Worm (Caenorhabditis elegans) whole organism, mixed stage, embryonic: ENCODE measurements around the gene his-31.
A peak's percentile ranks its signal among the peaks of the same experiment; 100 is the strongest.

ENCODE experiments used
- M03D4.4 ChIP-seq: sonication (generic microtip); optimal IDR thresholded peaks from 2 replicates; lab custom pipeline; 2017; ENCODE audit warnings: mild to moderate bottlenecking, missing genetic modification characterization, missing compliant biosample characterization
- bed-3 ChIP-seq: fragments of 200-800 bp; sonication (Bioruptor generic); optimal IDR thresholded peaks from 3 replicates; lab custom pipeline; 2018; ENCODE audit warnings: mild to moderate bottlenecking, missing genetic modification characterization, moderate library complexity, missing compliant biosample characterization
- blmp-1 ChIP-seq: fragments of 150-350 bp; optimal IDR thresholded peaks from 2 replicates; lab custom pipeline; 2014; ENCODE audit warnings: missing biosample characterization, missing genetic modification characterization
- ceh-39 ChIP-seq: fragments of 150-350 bp; optimal IDR thresholded peaks from 2 replicates; lab custom pipeline; 2014; ENCODE audit warnings: missing biosample characterization, missing genetic modification characterization
- ceh-43 ChIP-seq: fragments of 200-800 bp; sonication (Bioruptor generic); optimal IDR thresholded peaks from 2 replicates; lab custom pipeline; 2018; ENCODE audit warnings: mild to moderate bottlenecking, missing genetic modification characterization, moderate library complexity, missing compliant biosample characterization
- ces-1 ChIP-seq: fragments of 150-350 bp; optimal IDR thresholded peaks from 2 replicates; lab custom pipeline; 2014; ENCODE audit warnings: missing biosample characterization, missing genetic modification reagents, missing genetic modification characterization
- cnd-1 ChIP-seq: fragments of 200-800 bp; sonication (Bioruptor generic); optimal IDR thresholded peaks from 2 replicates; lab custom pipeline; 2018; ENCODE audit warnings: mild to moderate bottlenecking, missing genetic modification characterization, missing compliant biosample characterization
- drap-1 ChIP-seq: fragments of 200-800 bp; sonication (Bioruptor generic); optimal IDR thresholded peaks from 3 replicates; lab custom pipeline; 2018; ENCODE audit warnings: mild to moderate bottlenecking, missing genetic modification characterization, missing compliant biosample characterization
- elt-1 ChIP-seq: sonication (generic microtip); optimal IDR thresholded peaks from 2 replicates; lab custom pipeline; 2017; ENCODE audit warnings: missing genetic modification characterization, mild to moderate bottlenecking, missing compliant biosample characterization, antibody characterized with exemption, moderate library complexity, borderline replicate concordance; ENCODE audit not compliant: insufficient read depth
- flh-1 ChIP-seq: fragments of 200-800 bp; sonication (Bioruptor generic); optimal IDR thresholded peaks from 2 replicates; lab custom pipeline; 2018; ENCODE audit warnings: mild to moderate bottlenecking, missing genetic modification characterization, moderate library complexity, missing compliant biosample characterization
- ham-2 ChIP-seq: fragments of 200-800 bp; sonication (Bioruptor generic); optimal IDR thresholded peaks from 2 replicates; lab custom pipeline; 2018; ENCODE audit warnings: mild to moderate bottlenecking, missing genetic modification characterization, missing compliant biosample characterization
- lin-13 ChIP-seq: fragments of 150-350 bp; optimal IDR thresholded peaks from 2 replicates; lab custom pipeline; 2014; ENCODE audit warnings: missing biosample characterization, missing genetic modification characterization
- lin-32 ChIP-seq: fragments of 200-800 bp; sonication (Bioruptor generic); optimal IDR thresholded peaks from 2 replicates; lab custom pipeline; 2018; ENCODE audit warnings: mild to moderate bottlenecking, missing genetic modification characterization, missing compliant biosample characterization
- lsy-2 ChIP-seq: fragments of 150-350 bp; optimal IDR thresholded peaks from 2 replicates; lab custom pipeline; 2014; ENCODE audit warnings: missing biosample characterization, missing genetic modification characterization
- mep-1 ChIP-seq: fragments of 150-350 bp; optimal IDR thresholded peaks from 2 replicates; lab custom pipeline; 2017; ENCODE audit warnings: missing biosample characterization, missing genetic modification reagents, missing genetic modification characterization, inconsistent platforms
- mls-2 ChIP-seq: sonication (generic microtip); optimal IDR thresholded peaks from 2 replicates; lab custom pipeline; 2016; ENCODE audit warnings: mild to moderate bottlenecking, missing genetic modification characterization, moderate library complexity, missing compliant biosample characterization
- nhr-12 ChIP-seq: fragments of 150-350 bp; optimal IDR thresholded peaks from 2 replicates; lab custom pipeline; 2014; ENCODE audit warnings: missing biosample characterization, missing genetic modification characterization
- nhr-2 ChIP-seq: fragments of 150-350 bp; optimal IDR thresholded peaks from 2 replicates; lab custom pipeline; 2014; ENCODE audit warnings: missing biosample characterization, missing genetic modification characterization
- nhr-237 ChIP-seq: fragments of 150-350 bp; optimal IDR thresholded peaks from 2 replicates; lab custom pipeline; 2014; ENCODE audit warnings: missing biosample characterization, missing genetic modification characterization
- nhr-28 ChIP-seq: fragments of 150-350 bp; optimal IDR thresholded peaks from 2 replicates; lab custom pipeline; 2014; ENCODE audit warnings: missing biosample characterization, missing genetic modification characterization
- nhr-76 ChIP-seq: sonication (generic microtip); optimal IDR thresholded peaks from 2 replicates; lab custom pipeline; 2017; ENCODE audit warnings: missing biosample characterization, missing genetic modification characterization
- sptf-1 ChIP-seq: sonication (generic microtip); optimal IDR thresholded peaks from 2 replicates; lab custom pipeline; 2017; ENCODE audit warnings: mild to moderate bottlenecking, missing genetic modification characterization, moderate library complexity, missing compliant biosample characterization
- tbx-8 ChIP-seq: fragments of 200-800 bp; sonication (Bioruptor generic); optimal IDR thresholded peaks from 2 replicates; lab custom pipeline; 2018; ENCODE audit warnings: mild to moderate bottlenecking, missing genetic modification characterization, moderate library complexity, missing compliant biosample characterization
- unc-120 ChIP-seq: sonication (generic microtip); optimal IDR thresholded peaks from 2 replicates; lab custom pipeline; 2017; ENCODE audit warnings: missing genetic modification characterization, missing compliant biosample characterization; ENCODE audit not compliant: poor library complexity, severe bottlenecking
- unc-39 ChIP-seq: fragments of 150-350 bp; optimal IDR thresholded peaks from 2 replicates; lab custom pipeline; 2014; ENCODE audit warnings: missing biosample characterization, missing genetic modification characterization
- unc-62 ChIP-seq: fragments of 150-350 bp; optimal IDR thresholded peaks from 2 replicates; lab custom pipeline; 2014; ENCODE audit warnings: missing biosample characterization, missing genetic modification reagents, missing genetic modification characterization
- zip-8 ChIP-seq: fragments of 150-350 bp; optimal IDR thresholded peaks from 2 replicates; lab custom pipeline; 2014; ENCODE audit warnings: missing biosample characterization, missing genetic modification characterization
- ztf-11 ChIP-seq: fragments of 150-350 bp; optimal IDR thresholded peaks from 2 replicates; lab custom pipeline; 2014; ENCODE audit warnings: missing biosample characterization, missing genetic modification characterization

Gene his-31

ce11 chrIV:8307408-8307807 lies 26.4 kb downstream of the his-31 start:
- no peak for TF ChIP-seq unc-62 (GFP tag; lab: Kevin White, UChicago)
- no peak for TF ChIP-seq lin-13
- no peak for TF ChIP-seq zip-8 (tag; lab: Kevin White, UChicago)
- TF ChIP-seq mls-2 (tag; lab: Kevin White, UChicago), result no peak
- TF ChIP-seq ham-2 (GFP tag; lab: Kevin White, UChicago), result no peak
- no peak for TF ChIP-seq bed-3 (GFP tag; lab: Kevin White, UChicago)
- no peak for TF ChIP-seq mep-1 (tag; lab: Kevin White, UChicago)

DNA sequence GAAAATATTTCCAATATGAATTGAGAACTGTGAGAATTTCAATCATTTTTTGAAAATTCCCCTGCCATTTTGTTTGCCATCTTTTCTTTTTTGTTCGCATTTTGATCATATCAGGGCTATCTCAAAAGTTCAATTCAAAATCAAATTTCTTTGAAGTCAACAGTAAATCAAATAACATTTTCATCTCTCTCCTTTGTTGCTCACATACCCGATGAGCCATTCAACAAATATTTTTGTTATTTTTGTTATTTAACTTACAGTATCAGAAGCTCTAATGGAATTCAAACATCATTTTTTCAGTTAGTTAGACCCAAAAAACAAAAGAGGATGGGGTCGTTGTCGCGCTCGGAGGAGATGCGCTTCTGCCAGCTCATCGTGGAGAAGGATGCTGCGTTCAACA lies 30.1 kb downstream of the his-31 start, which contains the start of gene vha-5:
Gene vha-5, plus strand, starts transcription at position 301 of the 400 bp plus-strand sequence.
- no peak for TF ChIP-seq flh-1 (GFP tag; lab: Kevin White, UChicago)

- peak; percentile 61 for TF ChIP-seq blmp-1
- TF ChIP-seq unc-62 (GFP tag; lab: Kevin White, UChicago), result no peak
- no peak for TF ChIP-seq M03D4.4 (tag; lab: Kevin White, UChicago)
Observed at ce11 chrIV:8302648-8303161, 31.1 kb downstream of the his-31 start.

ce11 chrIV:8301925-8302324 lies 31.9 kb downstream of the his-31 start:
- TF ChIP-seq ztf-11 (tag; lab: Kevin White, UChicago) (no peak), nhr-28 (tag; lab: Kevin White, UChicago) (no peak), ceh-39 (no peak), unc-120 (tag; lab: Kevin White, UChicago) (no peak), nhr-237 (peak; percentile 7), nhr-76 (no peak)

DNA sequence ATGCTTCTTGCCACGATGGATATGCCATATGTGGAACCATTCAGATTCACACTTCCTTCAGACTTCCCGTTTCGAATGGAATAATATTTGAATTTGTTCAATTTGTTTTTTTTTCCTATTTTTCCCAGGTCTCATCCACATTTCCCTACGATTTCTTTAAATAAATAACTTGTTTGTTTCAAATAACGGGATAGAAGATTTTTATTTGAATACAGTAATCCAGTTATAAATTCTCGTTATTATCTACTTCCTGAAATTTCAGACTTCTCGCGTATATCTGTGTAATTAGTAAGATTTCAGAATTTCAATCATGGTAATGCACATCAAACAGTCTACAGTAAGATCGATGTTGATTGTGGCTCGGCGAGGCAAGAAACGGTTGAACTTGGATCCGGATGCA lies 33.3 kb downstream of the his-31 start, which contains the start of gene F35H10.5:
Gene F35H10.5, plus strand, starts transcription at position 301 of the 400 bp plus-strand sequence.
- TF ChIP-seq drap-1 (GFP tag; lab: Kevin White, UChicago) (no peak), mls-2 (tag; lab: Kevin White, UChicago) (no peak), tbx-8 (GFP tag; lab: Kevin White, UChicago) (no peak), cnd-1 (tag; lab: Kevin White, UChicago) (no peak), ces-1 (GFP tag; lab: Kevin White, UChicago) (no peak), unc-39 (tag; lab: Kevin White, UChicago) (no peak), lsy-2 (tag; lab: Kevin White, UChicago) (no peak), mep-1 (tag; lab: Kevin White, UChicago) (no peak), ceh-43 (GFP tag; lab: Kevin White, UChicago) (no peak), nhr-2 (tag; lab: Kevin White, UChicago) (no peak)

- TF ChIP-seq lin-32 (no peak), nhr-12 (no peak), M03D4.4 (tag; lab: Kevin White, UChicago) (no peak), cnd-1 (tag; lab: Kevin White, UChicago) (no peak), sptf-1 (no peak)
- TF ChIP-seq, all 35 proteins: peak for 0
Observed at ce11 chrIV:8299636-8300035, 34.1 kb downstream of the his-31 start, which contains the start of gene F35H10.6. F35H10.6 (plus strand) TSS chrIV:8299936.

- no peak for TF ChIP-seq lin-13
- TF ChIP-seq elt-1 (tag; lab: Kevin White, UChicago), result no peak
- TF ChIP-seq cnd-1 (tag; lab: Kevin White, UChicago), result no peak
Observed at ce11 chrIV:8297192-8297591, 36.6 kb downstream of the his-31 start, which contains the start of gene nprl-3. nprl-3 (plus strand) TSS chrIV:8297492.
